Fruit fly (Drosophila melanogaster): ENCODE results near the gene CG33178.

CG33178 gene

DNA sequence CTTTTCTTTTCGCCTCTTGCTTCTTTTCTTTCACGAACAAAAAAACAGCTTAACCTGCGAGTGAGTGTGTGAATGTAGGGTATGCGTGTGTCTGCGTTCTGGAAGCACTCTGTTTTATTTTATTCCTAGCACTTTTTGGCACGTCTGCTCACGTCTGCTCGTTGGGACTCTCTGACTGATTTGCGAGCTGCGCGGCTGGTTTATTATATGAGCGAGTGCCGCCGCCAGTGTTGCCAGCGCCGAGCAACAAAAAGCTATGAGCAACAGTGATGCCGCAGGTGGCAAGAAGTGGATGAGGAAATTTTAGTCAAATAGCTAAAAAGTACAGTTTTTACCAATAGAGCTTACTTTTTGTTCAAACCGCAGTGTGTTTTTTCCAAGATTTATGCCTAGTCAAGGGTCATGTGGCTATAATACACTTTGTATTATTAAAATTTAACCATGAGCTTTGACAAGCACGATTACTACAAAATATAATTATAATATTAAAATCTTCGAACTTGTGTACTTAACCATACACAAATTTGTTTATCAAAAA lies 6.5 kb upstream of the CG33178 start, which contains the start of gene Lsd-2 (continued):
- TF ChIP-seq zfh2 (GFP tag; optimal IDR thresholded peaks at IDR 0.05), result no peak
- TF ChIP-seq CG18619 (GFP tag; optimal IDR thresholded peaks at IDR 0.05), result peak; percentile 24
- peak; percentile 33 for TF ChIP-seq Xbp1 (GFP tag; optimal IDR thresholded peaks at IDR 0.05)
- TF ChIP-seq CG17385 (GFP tag; optimal IDR thresholded peaks at IDR 0.05), result no peak
- peak; percentile 3 for TF ChIP-seq Fer3 (tag; optimal IDR thresholded peaks at IDR 0.05)
- TF ChIP-seq sob (GFP tag; IDR thresholded peaks at IDR 0.05), result 0 out of 2 replicates have a peak, but pooled peaks have one; percentile 30
- no peak for TF ChIP-seq Sry-δ (GFP tag; optimal IDR thresholded peaks at IDR 0.05)
- no peak; the same call in 1 of the 2 replicates for TF ChIP-seq onecut (GFP tag; IDR thresholded peaks at IDR 0.05)
- no peak for TF ChIP-seq gcm (GFP tag; optimal IDR thresholded peaks at IDR 0.05)
- no peak for TF ChIP-seq CG12942 (GFP tag; optimal IDR thresholded peaks at IDR 0.05)
- TF ChIP-seq CG9797 (GFP tag; optimal IDR thresholded peaks at IDR 0.05), result no peak
- TF ChIP-seq CG31441 (GFP tag; IDR thresholded peaks at IDR 0.05), result no peak
- TF ChIP-seq shn (GFP tag; optimal IDR thresholded peaks at IDR 0.05), result peak; percentile 15
- no peak for TF ChIP-seq CG6854 (GFP tag; optimal IDR thresholded peaks at IDR 0.05)
- TF ChIP-seq salm (tag; optimal IDR thresholded peaks at IDR 0.05), result no peak
- no peak for TF ChIP-seq CG18599 (GFP tag; optimal IDR thresholded peaks at IDR 0.05)
- TF ChIP-seq CG13894 (tag; optimal IDR thresholded peaks at IDR 0.05), result peak; percentile 35
- TF ChIP-seq Pdp1 (GFP tag; optimal IDR thresholded peaks at IDR 0.05), result peak in 1 of 2 experiments; percentile 44
- TF ChIP-seq lola (GFP tag; optimal IDR thresholded peaks at IDR 0.05), result peak in 1 of 3 experiments; percentile 31
- TF ChIP-seq ci (GFP tag; IDR thresholded peaks at IDR 0.05), result peak; percentile 75
- peak; percentile 51 for TF ChIP-seq psq (GFP tag; optimal IDR thresholded peaks at IDR 0.05)
- TF ChIP-seq Dbx (GFP tag; IDR thresholded peaks at IDR 0.05), result peak; percentile 60; the same call in 1 of the 3 replicates
- TF ChIP-seq sc (optimal IDR thresholded peaks at IDR 0.05), result no peak
- no peak for TF ChIP-seq sc (GFP tag; optimal IDR thresholded peaks at IDR 0.05)
- TF ChIP-seq CG14014 (GFP tag; IDR thresholded peaks at IDR 0.05), result peak; percentile 41; the same call in 1 of the 2 replicates
- peak; percentile 53 for TF ChIP-seq CG2678 (tag; optimal IDR thresholded peaks at IDR 0.05)
- peak; percentile 61 for TF ChIP-seq CG3163 (GFP tag; optimal IDR thresholded peaks at IDR 0.05)
- TF ChIP-seq ttk (GFP tag; IDR thresholded peaks at IDR 0.05), result no peak
- peak; percentile 64 for TF ChIP-seq Rfx (GFP tag; IDR thresholded peaks at IDR 0.05)
- peak; percentile 17 for TF ChIP-seq slp2 (GFP tag; optimal IDR thresholded peaks at IDR 0.05)
- peak; percentile 15 for TF ChIP-seq CG1647 (GFP tag; optimal IDR thresholded peaks at IDR 0.05)
- TF ChIP-seq CG16779 (GFP tag; IDR thresholded peaks at IDR 0.05), result no peak
- peak; percentile 37 for TF ChIP-seq ems (GFP tag; optimal IDR thresholded peaks at IDR 0.05)
- no peak for TF ChIP-seq CG4617 (GFP tag; optimal IDR thresholded peaks at IDR 0.05; ENCODE audit: borderline replicate concordance)
- TF ChIP-seq CG2129 (GFP tag; IDR thresholded peaks at IDR 0.05; ENCODE audit: partially characterized antibody), result no peak
- no peak for TF ChIP-seq dati (GFP tag; IDR thresholded peaks at IDR 0.05)
- no peak for TF ChIP-seq pnt (GFP tag; optimal IDR thresholded peaks at IDR 0.05)
- TF ChIP-seq CG8089 (GFP tag; optimal IDR thresholded peaks at IDR 0.05), result peak; percentile 29
- no peak for TF ChIP-seq CG31388 (GFP tag; optimal IDR thresholded peaks at IDR 0.05)
- peak; percentile 38 for TF ChIP-seq CG3281 (GFP tag; optimal IDR thresholded peaks at IDR 0.05)
- no peak for TF ChIP-seq Hr39 (optimal IDR thresholded peaks at IDR 0.05)
- no peak for TF ChIP-seq CG10274 (GFP tag; optimal IDR thresholded peaks at IDR 0.05)
- no peak for TF ChIP-seq fu2 (GFP tag; optimal IDR thresholded peaks at IDR 0.05)
- peak; percentile 34 for TF ChIP-seq HmgZ (tag; optimal IDR thresholded peaks at IDR 0.05)
- no peak for TF ChIP-seq CG3995 (GFP tag; optimal IDR thresholded peaks at IDR 0.05)
- TF ChIP-seq CG12391 (tag; optimal IDR thresholded peaks at IDR 0.05), result peak; percentile 16
- peak; percentile 45 for TF ChIP-seq CG12071 (GFP tag; optimal IDR thresholded peaks at IDR 0.05)
- peak; percentile 44; the same call in 1 of the 2 replicates for TF ChIP-seq Drgx (GFP tag; IDR thresholded peaks at IDR 0.05)
- no peak for TF ChIP-seq scrt (GFP tag; optimal IDR thresholded peaks at IDR 0.05)
- no peak for TF ChIP-seq Mes4 (GFP tag; optimal IDR thresholded peaks at IDR 0.05)
- TF ChIP-seq h (optimal IDR thresholded peaks at IDR 0.05), result no peak
- peak; percentile 34 for TF ChIP-seq Oli (tag; optimal IDR thresholded peaks at IDR 0.05)

Data from whole organism, embryonic.